Fruit fly (Drosophila melanogaster): ENCODE measurements around the gene RpS19a.

Gene RpS19a

dm6 chrX:16621462-16621861, 16.2 kb upstream of the RpS19a start, which contains the start of gene CG9782 (continued):
- TF ChIP-seq cwo (GFP tag; optimal IDR thresholded peaks at IDR 0.05) (peak; percentile 0), chinmo (GFP tag; IDR thresholded peaks at IDR 0.05; ENCODE audit: partially characterized antibody) (peak; percentile 92), row (GFP tag; IDR thresholded peaks at IDR 0.05) (peak; percentile 21; the same call in 1 of the 3 replicates)

dm6 chrX:16623524-16623923, 14.2 kb upstream of the RpS19a start:
- TF ChIP-seq tin (GFP tag; optimal IDR thresholded peaks at IDR 0.05) (no peak), maf-S (GFP tag; optimal IDR thresholded peaks at IDR 0.05) (no peak), croc (GFP tag; conservative IDR thresholded peaks at IDR 0.05) (no peak), CG4360 (GFP tag; IDR thresholded peaks at IDR 0.05) (no peak), hth (optimal IDR thresholded peaks at IDR 0.05) (no peak), Sry-δ (GFP tag; optimal IDR thresholded peaks at IDR 0.05) (no peak), E2f2 (GFP tag; IDR thresholded peaks at IDR 0.05) (no peak), grau (tag; optimal IDR thresholded peaks at IDR 0.05) (no peak), chinmo (GFP tag; IDR thresholded peaks at IDR 0.05; ENCODE audit: partially characterized antibody) (peak; percentile 41; the same call in 1 of the 4 replicates), grn (GFP tag; optimal IDR thresholded peaks at IDR 0.05) (peak; percentile 16), Med (GFP tag) (peak; percentile 22), pan (optimal IDR thresholded peaks at IDR 0.05) (no peak), pan (GFP tag; optimal IDR thresholded peaks at IDR 0.05 in 1 of 2, IDR thresholded peaks at IDR 0.05 in 1 of 2) (no peak), CG32532 (GFP tag; IDR thresholded peaks at IDR 0.05) (no peak), danr (GFP tag; IDR thresholded peaks at IDR 0.05) (no peak), sob (GFP tag; IDR thresholded peaks at IDR 0.05) (no peak), ap (GFP tag; IDR thresholded peaks at IDR 0.05) (no peak), bigmax (GFP tag; optimal IDR thresholded peaks at IDR 0.05) (no peak), abd-A (tag; optimal IDR thresholded peaks at IDR 0.05) (peak; percentile 63), bowl (GFP tag; IDR thresholded peaks at IDR 0.05) (no peak), sens-2 (GFP tag; IDR thresholded peaks at IDR 0.05) (no peak), CG13894 (tag; optimal IDR thresholded peaks at IDR 0.05) (peak; percentile 80), CG8765 (GFP tag; IDR thresholded peaks at IDR 0.05) (no peak), ssp (GFP tag; IDR thresholded peaks at IDR 0.05) (no peak), CG1603 (tag; optimal IDR thresholded peaks at IDR 0.05) (no peak), caup (GFP tag; optimal IDR thresholded peaks at IDR 0.05; ENCODE audit: severe bottlenecking) (no peak), HLHmδ (GFP tag; optimal IDR thresholded peaks at IDR 0.05) (no peak), H15 (GFP tag; IDR thresholded peaks at IDR 0.05) (no peak)

- TF ChIP-seq gce (GFP tag; IDR thresholded peaks at IDR 0.05) (no peak), CG12744 (GFP tag; optimal IDR thresholded peaks at IDR 0.05) (no peak), CTCF (GFP tag; optimal IDR thresholded peaks at IDR 0.05) (peak; percentile 89), Med (GFP tag) (peak; percentile 12), CG10979 (tag; optimal IDR thresholded peaks at IDR 0.05) (peak; percentile 40), z (GFP tag; IDR thresholded peaks at IDR 0.05) (peak; percentile 34; the same call in 1 of the 3 replicates), ara (GFP tag; IDR thresholded peaks at IDR 0.05) (no peak)
Observed at dm6 chrX:16624519-16624918, 13.2 kb upstream of the RpS19a start.

dm6 chrX:16632135-16632534, 5.6 kb upstream of the RpS19a start, which contains the start of gene CG9777:
CG9777 (minus strand) TSS chrX:16632235.
- TF ChIP-seq prd (optimal IDR thresholded peaks at IDR 0.05) (no peak), prd (GFP tag; IDR thresholded peaks at IDR 0.05) (no peak), Hmr (GFP tag; optimal IDR thresholded peaks at IDR 0.05) (no peak), CG1647 (GFP tag; optimal IDR thresholded peaks at IDR 0.05) (no peak), kni (GFP tag; optimal IDR thresholded peaks at IDR 0.05) (no peak), CG14965 (GFP tag; optimal IDR thresholded peaks at IDR 0.05; ENCODE audit: borderline replicate concordance) (no peak), CG12071 (GFP tag; optimal IDR thresholded peaks at IDR 0.05) (no peak), gce (GFP tag; IDR thresholded peaks at IDR 0.05) (no peak), tup (GFP tag; optimal IDR thresholded peaks at IDR 0.05) (no peak), sc (optimal IDR thresholded peaks at IDR 0.05) (no peak), sc (GFP tag; optimal IDR thresholded peaks at IDR 0.05) (no peak), CG3995 (GFP tag; optimal IDR thresholded peaks at IDR 0.05) (no peak), sr (GFP tag; IDR thresholded peaks at IDR 0.05) (no peak), Ssrp (tag; optimal IDR thresholded peaks at IDR 0.05) (no peak), slbo (GFP tag; IDR thresholded peaks at IDR 0.05) (no peak), lola (GFP tag; optimal IDR thresholded peaks at IDR 0.05) (no peak)
